Worm (Caenorhabditis elegans): ENCODE data around the gene mks-5.

DNA sequence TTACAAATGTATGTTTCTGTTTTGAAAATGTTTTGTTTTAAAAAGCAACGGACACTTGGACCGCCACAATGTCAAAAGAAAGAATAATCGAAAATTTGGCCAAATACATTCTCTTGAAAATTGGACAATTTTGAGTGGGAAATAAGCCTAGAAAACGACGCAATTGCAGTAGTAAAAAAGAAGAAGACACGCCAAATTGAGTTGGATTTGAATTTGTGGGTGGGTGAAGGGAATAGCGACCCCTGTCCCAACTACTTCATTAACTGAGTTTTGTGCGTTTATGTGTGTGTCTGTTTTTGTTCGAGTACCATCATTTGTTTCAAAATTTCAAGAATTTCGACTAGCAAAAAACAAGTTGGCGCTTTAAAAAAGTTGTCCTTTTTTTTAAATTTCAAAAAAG, 40.8 kb downstream of the mks-5 start:
- TF ChIP-seq nhr-27 (tag; optimal IDR thresholded peaks at IDR 0.05) (no peak), F39B2.1 (GFP tag; IDR thresholded peaks at IDR 0.05) (no peak), ceh-27 (GFP tag; optimal IDR thresholded peaks at IDR 0.05) (no peak), cebp-2 (GFP tag; IDR thresholded peaks at IDR 0.05) (no peak), snpc-1.1 (tag; optimal IDR thresholded peaks at IDR 0.05; ENCODE audit: insufficient read depth) (no peak), B0035.1 (tag; optimal IDR thresholded peaks at IDR 0.05) (no peak), ekl-4 (GFP tag; IDR thresholded peaks at IDR 0.05) (no peak), rcor-1 (GFP tag; IDR thresholded peaks at IDR 0.05) (no peak)

Data from whole organism, young adult.